Fruit fly (Drosophila melanogaster) whole organism, embryonic: ENCODE data around the gene mof.
A peak's percentile ranks its signal among the peaks of the same experiment; 100 is the strongest.

Source experiments
- Bgb ChIP-seq: fragments of 200-800 bp; sonication (Bioruptor generic); IDR thresholded peaks from 2 replicates; pipeline ENCODE4 v1.3.6; 2022; ENCODE audit warnings: missing biosample characterization, missing genetic modification characterization; ENCODE audit not compliant: partially characterized antibody
- CG10321 ChIP-seq: fragments of 200-800 bp; sonication (Bioruptor generic); IDR thresholded peaks from 2 replicates; pipeline ENCODE4 v1.3.6; 2022; ENCODE audit warnings: missing biosample characterization, missing genetic modification characterization
- CG10979 ChIP-seq: fragments of 200-800 bp; sonication (Bioruptor generic); optimal IDR thresholded peaks from 2 replicates; lab custom pipeline; 2018; ENCODE audit warnings: missing biosample characterization, mild to moderate bottlenecking, missing genetic modification characterization, moderate library complexity
- CG12219 ChIP-seq: fragments of 200-800 bp; sonication (Bioruptor generic); optimal IDR thresholded peaks from 3 replicates; lab custom pipeline; 2018; ENCODE audit warnings: missing biosample characterization, mild to moderate bottlenecking, missing genetic modification characterization
- CG13775 ChIP-seq: fragments of 200-800 bp; sonication (Bioruptor generic); optimal IDR thresholded peaks from 3 replicates; lab custom pipeline; 2017; ENCODE audit warnings: missing biosample characterization, mild to moderate bottlenecking, missing genetic modification characterization
- CG13894 ChIP-seq: fragments of 200-800 bp; sonication (Bioruptor generic); optimal IDR thresholded peaks from 3 replicates; lab custom pipeline; 2018; ENCODE audit warnings: missing biosample characterization, mild to moderate bottlenecking, missing genetic modification characterization, moderate library complexity
- CG14441 ChIP-seq: fragments of 200-800 bp; sonication (Bioruptor generic); IDR thresholded peaks from 2 replicates; pipeline ENCODE4 v1.3.6; 2022; ENCODE audit warnings: missing biosample characterization, missing genetic modification characterization
- CG14965 ChIP-seq: fragments of 200-800 bp; sonication (Bioruptor generic); optimal IDR thresholded peaks from 2 replicates; lab custom pipeline; 2016; ENCODE audit warnings: missing biosample characterization, missing genetic modification characterization, borderline replicate concordance
- CG15601 ChIP-seq: fragments of 200-800 bp; sonication (Bioruptor generic); optimal IDR thresholded peaks from 3 replicates; lab custom pipeline; 2019; ENCODE audit warnings: missing biosample characterization, mild to moderate bottlenecking, missing genetic modification characterization, moderate library complexity
- CG16779 ChIP-seq: fragments of 200-800 bp; sonication (Bioruptor generic); IDR thresholded peaks from 2 replicates; pipeline ENCODE4 v1.3.6; 2022; ENCODE audit warnings: missing biosample characterization, missing genetic modification characterization
- CG2116 ChIP-seq: fragments of 200-800 bp; sonication (Bioruptor generic); optimal IDR thresholded peaks from 3 replicates; lab custom pipeline; 2018; ENCODE audit warnings: missing biosample characterization, mild to moderate bottlenecking, missing genetic modification characterization
- CG2875 ChIP-seq: fragments of 200-800 bp; sonication (Bioruptor generic); optimal IDR thresholded peaks from 2 replicates; lab custom pipeline; 2017; ENCODE audit warnings: missing biosample characterization, mild to moderate bottlenecking, missing genetic modification characterization, missing genetic modification reagents
- CG3838 ChIP-seq: fragments of 200-800 bp; sonication (Bioruptor generic); optimal IDR thresholded peaks from 3 replicates; lab custom pipeline; 2016; ENCODE audit warnings: missing biosample characterization, missing genetic modification characterization
- CG4282 ChIP-seq: fragments of 200-800 bp; sonication (Bioruptor generic); optimal IDR thresholded peaks from 2 replicates; lab custom pipeline; 2016; ENCODE audit warnings: missing biosample characterization, missing genetic modification characterization
- CG5180 ChIP-seq: fragments of 200-800 bp; sonication (Bioruptor generic); optimal IDR thresholded peaks from 3 replicates; lab custom pipeline; 2017; ENCODE audit warnings: missing biosample characterization, missing genetic modification characterization, mild to moderate bottlenecking, moderate library complexity, missing genetic modification reagents
- CG7271 ChIP-seq: fragments of 200-800 bp; sonication (Bioruptor generic); optimal IDR thresholded peaks from 2 replicates; lab custom pipeline; 2018; ENCODE audit warnings: missing biosample characterization, mild to moderate bottlenecking, missing genetic modification characterization, moderate library complexity
- CG8359 ChIP-seq: fragments of 200-800 bp; sonication (Bioruptor generic); optimal IDR thresholded peaks from 2 replicates; lab custom pipeline; 2017; ENCODE audit warnings: missing biosample characterization, mild to moderate bottlenecking, missing genetic modification characterization, borderline replicate concordance
- CG9215 ChIP-seq: fragments of 200-800 bp; sonication (Bioruptor generic); IDR thresholded peaks from 2 replicates; pipeline ENCODE4 v1.3.6; 2022; ENCODE audit warnings: missing biosample characterization, missing genetic modification characterization
- Camta ChIP-seq: fragments of 200-800 bp; sonication (Bioruptor generic); optimal IDR thresholded peaks from 2 replicates; lab custom pipeline; 2016; ENCODE audit warnings: missing biosample characterization, missing genetic modification characterization
- CrebB ChIP-seq: fragments of 200-800 bp; sonication (Bioruptor generic); optimal IDR thresholded peaks from 3 replicates; lab custom pipeline; 2018; ENCODE audit warnings: missing biosample characterization, mild to moderate bottlenecking, missing genetic modification characterization
- Dbx ChIP-seq: fragments of 200-800 bp; sonication (Bioruptor generic); IDR thresholded peaks from 3 replicates; pipeline ENCODE4 v1.3.6; 2022; ENCODE audit warnings: missing biosample characterization, missing genetic modification characterization
- Doc3 ChIP-seq: fragments of 200-800 bp; sonication (Bioruptor generic); IDR thresholded peaks from 3 replicates; pipeline ENCODE4 v1.3.6; 2022; ENCODE audit warnings: missing biosample characterization, missing genetic modification characterization; ENCODE audit not compliant: partially characterized antibody
- Fer2 ChIP-seq: fragments of 200-800 bp; sonication (Bioruptor generic); optimal IDR thresholded peaks from 2 replicates; lab custom pipeline; 2018; ENCODE audit warnings: missing biosample characterization, mild to moderate bottlenecking, missing genetic modification characterization, moderate library complexity
- H15 ChIP-seq: fragments of 200-800 bp; sonication (Bioruptor generic); IDR thresholded peaks from 3 replicates; pipeline ENCODE4 v1.3.6; 2022; ENCODE audit warnings: missing biosample characterization, missing genetic modification characterization
- Hand ChIP-seq: fragments of 200-800 bp; sonication (Bioruptor generic); optimal IDR thresholded peaks from 2 replicates; lab custom pipeline; 2017; ENCODE audit warnings: mild to moderate bottlenecking, missing biosample characterization, missing genetic modification reagents, missing genetic modification characterization
- Hr39 ChIP-seq: fragments of >200 bp; optimal IDR thresholded peaks from 2 replicates; lab custom pipeline; 2017
- Lpt ChIP-seq: fragments of >200 bp; optimal IDR thresholded peaks from 2 replicates; lab custom pipeline; 2018; ENCODE audit warnings: missing biosample characterization, missing genetic modification characterization
- NC2α ChIP-seq: fragments of 200-800 bp; sonication (Bioruptor generic); optimal IDR thresholded peaks from 2 replicates; lab custom pipeline; 2016; ENCODE audit warnings: missing biosample characterization, missing genetic modification characterization
- Oli ChIP-seq: fragments of 200-800 bp; sonication (Bioruptor generic); optimal IDR thresholded peaks from 2 replicates; lab custom pipeline; 2018; ENCODE audit warnings: missing biosample characterization, mild to moderate bottlenecking, missing genetic modification characterization, moderate library complexity
- Spps ChIP-seq: fragments of 200-800 bp; sonication (Bioruptor generic); optimal IDR thresholded peaks from 2 replicates; lab custom pipeline; 2018; ENCODE audit warnings: missing biosample characterization, mild to moderate bottlenecking, missing genetic modification characterization
- Usf ChIP-seq: fragments of 200-800 bp; sonication (Bioruptor generic); optimal IDR thresholded peaks from 2 replicates; lab custom pipeline; 2017; ENCODE audit warnings: missing genotype, missing biosample characterization, missing genetic modification characterization
- br ChIP-seq: fragments of >200 bp; optimal IDR thresholded peaks from 2 replicates; lab custom pipeline; 2017
- en ChIP-seq: fragments of 200-800 bp; sonication (Bioruptor generic); optimal IDR thresholded peaks from 2 replicates; lab custom pipeline; 2016; ENCODE audit warnings: missing biosample characterization, missing genetic modification characterization
- fd64A ChIP-seq: fragments of 200-800 bp; sonication (Bioruptor generic); optimal IDR thresholded peaks from 3 replicates; lab custom pipeline; 2018; ENCODE audit warnings: missing biosample characterization, mild to moderate bottlenecking, missing genetic modification characterization
- grau ChIP-seq: fragments of 200-800 bp; optimal IDR thresholded peaks from 3 replicates; lab custom pipeline; 2019; ENCODE audit warnings: missing biosample characterization, mild to moderate bottlenecking, missing genetic modification characterization, moderate library complexity
- gt ChIP-seq: fragments of 200-800 bp; sonication (Bioruptor generic); IDR thresholded peaks from 2 replicates; pipeline ENCODE4 v1.3.6; 2022; ENCODE audit warnings: missing biosample characterization, missing genetic modification characterization
- hb ChIP-seq: fragments of 200-800 bp; sonication (Bioruptor generic); IDR thresholded peaks from 3 replicates; pipeline ENCODE4 v1.3.6; 2022; ENCODE audit warnings: missing biosample characterization, missing genetic modification characterization; ENCODE audit not compliant: partially characterized antibody
- hbn ChIP-seq: fragments of 200-800 bp; sonication (Bioruptor generic); IDR thresholded peaks from 2 replicates; pipeline ENCODE4 v1.3.6; 2022; ENCODE audit warnings: missing biosample characterization, missing genetic modification characterization; ENCODE audit not compliant: partially characterized antibody
- insv ChIP-seq, 2 experiments: fragments of 200-800 bp; sonication (Bioruptor generic); optimal IDR thresholded peaks; 3 replicates each; lab custom pipeline; 2016 to 2018; ENCODE audit warnings: missing biosample characterization in 2 of 2, missing genetic modification characterization in 2 of 2
- kah ChIP-seq: fragments of 200-800 bp; sonication (Bioruptor generic); optimal IDR thresholded peaks from 2 replicates; lab custom pipeline; 2018; ENCODE audit warnings: missing biosample characterization, mild to moderate bottlenecking, missing genetic modification characterization
- ken ChIP-seq: fragments of 200-800 bp; sonication (Bioruptor generic); IDR thresholded peaks from 3 replicates; pipeline ENCODE4 v1.3.6; 2022; ENCODE audit warnings: missing biosample characterization, missing genetic modification characterization
- repo ChIP-seq: fragments of 200-800 bp; sonication (Bioruptor generic); optimal IDR thresholded peaks from 2 replicates; lab custom pipeline; 2016; ENCODE audit warnings: missing biosample characterization, missing genetic modification characterization
- run ChIP-seq: fragments of 200-800 bp; sonication (Bioruptor generic); optimal IDR thresholded peaks from 3 replicates; lab custom pipeline; 2018; ENCODE audit warnings: missing biosample characterization, mild to moderate bottlenecking, missing genetic modification characterization
- scrt ChIP-seq: fragments of 200-800 bp; sonication (Bioruptor generic); optimal IDR thresholded peaks from 2 replicates; lab custom pipeline; 2018; ENCODE audit warnings: missing biosample characterization, mild to moderate bottlenecking, missing genetic modification characterization, moderate library complexity
- sens-2 ChIP-seq: fragments of 200-800 bp; sonication (Bioruptor generic); IDR thresholded peaks from 2 replicates; pipeline ENCODE4 v1.3.6; 2022; ENCODE audit warnings: missing biosample characterization, missing genetic modification characterization
- sim ChIP-seq: fragments of 200-800 bp; sonication (Bioruptor generic); IDR thresholded peaks from 2 replicates; pipeline ENCODE4 v1.3.6; 2022; ENCODE audit warnings: missing biosample characterization, missing genetic modification characterization
- sima ChIP-seq: fragments of 200-800 bp; sonication (Bioruptor generic); optimal IDR thresholded peaks from 2 replicates; lab custom pipeline; 2016; ENCODE audit warnings: missing biosample characterization, missing genetic modification characterization
- so ChIP-seq: fragments of 200-800 bp; sonication (Bioruptor generic); IDR thresholded peaks from 3 replicates; pipeline ENCODE4 v1.3.6; 2022; ENCODE audit warnings: missing biosample characterization, missing genetic modification characterization
- sob ChIP-seq: fragments of 200-800 bp; sonication (Bioruptor generic); IDR thresholded peaks from 2 replicates; pipeline ENCODE4 v1.3.6; 2022; ENCODE audit warnings: missing biosample characterization, missing genetic modification characterization
- vvl ChIP-seq: fragments of 200-800 bp; sonication (Bioruptor generic); IDR thresholded peaks from 2 replicates; pipeline ENCODE4 v1.3.6; 2022; ENCODE audit warnings: missing biosample characterization, missing genetic modification characterization

The mof gene

dm6 chrX:5891666-5892444 lies 15.2 kb upstream of the mof start (continued):
- TF ChIP-seq fd64A (GFP tag; lab: Kevin White, UChicago) (no peak), CG10979 (tag; lab: Kevin White, UChicago) (peak; percentile 15), br (lab: Kevin White, UChicago) (no peak), Usf (GFP tag; lab: Kevin White, UChicago) (peak; percentile 13), gt (GFP tag; lab: Robert Waterston, UW) (no peak), Hand (GFP tag; lab: Kevin White, UChicago) (peak; percentile 51), sima (no peak), scrt (GFP tag; lab: Kevin White, UChicago) (no peak), CG7271 (tag; lab: Kevin White, UChicago) (no peak), Dbx (peak; percentile 76; the same call in 2 of the 3 replicates), CG5180 (GFP tag; lab: Kevin White, UChicago) (no peak), Bgb (GFP tag; lab: Robert Waterston, UW) (no peak), hb (no peak), grau (tag; lab: Kevin White, UChicago) (peak; percentile 14), H15 (GFP tag; lab: Robert Waterston, UW) (no peak), so (GFP tag; lab: Robert Waterston, UW) (no peak), CG13775 (GFP tag; lab: Kevin White, UChicago) (peak; percentile 24), CG15601 (tag; lab: Kevin White, UChicago) (no peak), CG2875 (GFP tag; lab: Kevin White, UChicago) (no peak), CrebB (tag; lab: Kevin White, UChicago) (no peak), CG3838 (GFP tag; lab: Kevin White, UChicago) (no peak), CG2116 (GFP tag; lab: Kevin White, UChicago) (no peak), run (tag; lab: Kevin White, UChicago) (no peak), sens-2 (GFP tag; lab: Robert Waterston, UW) (no peak), Spps (no peak), Fer2 (tag; lab: Kevin White, UChicago) (no peak), CG4282 (GFP tag; lab: Kevin White, UChicago) (no peak), Hr39 (no peak), sob (peak; percentile 43), ken (peak; percentile 45; the same call in 1 of the 3 replicates), hbn (GFP tag; lab: Robert Waterston, UW) (no peak), CG10321 (GFP tag; lab: Robert Waterston, UW) (no peak), kah (GFP tag; lab: Kevin White, UChicago) (no peak), Doc3 (GFP tag; lab: Robert Waterston, UW) (no peak), CG13894 (tag; lab: Kevin White, UChicago) (no peak), CG16779 (GFP tag; lab: Robert Waterston, UW) (0 out of 2 replicates have a peak, but pooled peaks have one; percentile 12), Camta (GFP tag; lab: Kevin White, UChicago) (peak; percentile 40), CG9215 (GFP tag; lab: Robert Waterston, UW) (0 out of 2 replicates have a peak, but pooled peaks have one; percentile 22), sim (GFP tag; lab: Robert Waterston, UW) (no peak), CG14441 (GFP tag; lab: Robert Waterston, UW) (0 out of 2 replicates have a peak, but pooled peaks have one; percentile 15), insv (GFP tag; optimal IDR thresholded peaks at IDR 0.05; lab: Kevin White, UChicago) (no peak), CG12219 (GFP tag; lab: Kevin White, UChicago) (no peak), repo (GFP tag; lab: Kevin White, UChicago) (no peak), Oli (tag; lab: Kevin White, UChicago) (no peak), en (GFP tag; lab: Kevin White, UChicago) (no peak), vvl (GFP tag; lab: Robert Waterston, UW) (peak; percentile 66; the same call in 1 of the 2 replicates), CG14965 (no peak), NC2α (GFP tag; lab: Kevin White, UChicago) (no peak), CG8359 (GFP tag; lab: Kevin White, UChicago) (no peak), Lpt (no peak)
